Worm (Caenorhabditis elegans) whole organism, midembryonic: ENCODE results near the gene F14F7.4.

Source experiments
- flt-1 ChIP-seq: fragments of 200-800 bp; sonication (Bioruptor generic); IDR thresholded peaks from 2 replicates; pipeline ENCODE4 v1.3.6; 2022; ENCODE audit warnings: missing genetic modification characterization, missing compliant biosample characterization
- med-1 ChIP-seq: sonication (generic microtip); optimal IDR thresholded peaks from 2 replicates; lab custom pipeline; 2017; ENCODE audit warnings: missing genetic modification characterization, mild to moderate bottlenecking, missing compliant biosample characterization, antibody characterized with exemption, missing genetic modification reagents; ENCODE audit not compliant: insufficient read depth
- tab-1 ChIP-seq: fragments of 200-800 bp; sonication (Bioruptor generic); IDR thresholded peaks from 2 replicates; pipeline ENCODE4 v1.3.6; 2022; ENCODE audit warnings: missing genetic modification characterization, missing compliant biosample characterization
- ztf-23 ChIP-seq: fragments of 200-800 bp; sonication (Bioruptor generic); IDR thresholded peaks from 2 replicates; pipeline ENCODE4 v1.3.6; 2022; ENCODE audit warnings: missing genetic modification reagents, missing genetic modification characterization, missing compliant biosample characterization

DNA sequence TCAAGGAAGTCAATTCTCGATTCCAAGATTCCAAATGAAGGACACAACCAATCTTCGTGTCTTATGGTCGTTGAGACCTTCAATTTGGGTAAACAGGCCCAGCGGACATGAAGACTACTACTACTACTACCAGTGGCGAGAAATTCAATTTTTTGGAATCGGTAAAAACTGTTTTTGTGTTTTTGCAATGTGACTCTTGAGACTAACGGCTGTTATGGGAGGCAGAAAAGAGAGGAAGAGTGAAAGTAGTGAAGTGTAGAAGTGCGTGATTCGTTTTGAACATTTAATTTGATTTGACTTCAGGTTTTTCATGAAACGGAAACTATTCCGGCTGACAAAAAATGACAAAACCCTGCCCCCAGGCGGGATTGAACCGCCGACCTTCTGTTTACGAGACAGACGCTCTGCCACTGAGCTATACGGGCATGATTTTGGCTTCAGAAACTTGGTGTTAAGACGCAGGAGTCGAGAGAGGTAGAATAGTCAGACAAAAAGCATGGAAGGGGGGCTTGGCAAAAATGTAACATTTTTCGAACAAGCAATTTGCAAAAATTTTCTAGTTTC is 13.7 kb downstream of the F14F7.4 start:
- TF ChIP-seq tab-1 (no peak), flt-1 (no peak), med-1 (GFP tag; lab: Kevin White, UChicago) (no peak), ztf-23 (GFP tag; lab: Robert Waterston, UW) (no peak)
